Worm (Caenorhabditis elegans): Measurements from ENCODE around the gene pmpl-1.

The pmpl-1 gene

DNA sequence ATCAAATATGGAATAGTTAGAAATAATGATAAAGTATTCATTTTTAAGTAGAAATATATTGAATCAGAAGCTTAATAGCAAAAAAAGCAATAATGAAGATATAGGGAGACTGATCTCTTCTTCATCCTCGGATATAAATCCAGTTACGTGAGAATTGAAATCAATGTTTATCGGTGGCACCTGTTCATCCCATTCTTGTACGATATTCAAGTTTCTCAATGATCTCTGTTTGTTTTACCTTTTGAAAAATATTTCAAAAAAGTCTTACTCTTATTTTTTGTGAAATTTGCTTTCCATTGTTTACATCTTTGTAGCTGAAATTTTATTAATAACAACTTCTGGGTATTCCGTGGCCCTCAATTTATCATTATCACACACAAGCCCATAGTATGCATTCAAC lies 29.4 kb upstream of the pmpl-1 start, which contains the start of gene T14G12.12:
Gene T14G12.12, minus strand, starts transcription at position 101 of the 400 bp plus-strand sequence.
- TF ChIP-seq snpc-1.3 (tag; optimal IDR thresholded peaks at IDR 0.05; ENCODE audit: insufficient read depth), result no peak
- TF ChIP-seq ZK185.1 (tag; optimal IDR thresholded peaks at IDR 0.05; ENCODE audit: poor library complexity, severe bottlenecking), result no peak
- TF ChIP-seq nfya-1 (tag; optimal IDR thresholded peaks at IDR 0.05; ENCODE audit: borderline replicate concordance, insufficient read depth), result no peak
- no peak for TF ChIP-seq ceh-58 (GFP tag; IDR thresholded peaks at IDR 0.05)
- no peak for TF ChIP-seq lin-54 (GFP tag; optimal IDR thresholded peaks at IDR 0.05)
- no peak for TF ChIP-seq zim-3 (tag; optimal IDR thresholded peaks at IDR 0.05)
- no peak for TF ChIP-seq lin-35 (GFP tag; optimal IDR thresholded peaks at IDR 0.05)
- TF ChIP-seq mel-28 (tag; optimal IDR thresholded peaks at IDR 0.05; ENCODE audit: borderline replicate concordance), result no peak
- no peak for TF ChIP-seq snpc-4 (GFP tag; optimal IDR thresholded peaks at IDR 0.05)
- TF ChIP-seq snpc-4 (tag; optimal IDR thresholded peaks at IDR 0.05), result no peak
- TF ChIP-seq lir-1 (GFP tag; conservative IDR thresholded peaks at IDR 0.05), result no peak
- TF ChIP-seq die-1 (tag; optimal IDR thresholded peaks at IDR 0.05), result no peak
- TF ChIP-seq nhr-120 (GFP tag; IDR thresholded peaks at IDR 0.05), result no peak
- TF ChIP-seq ztf-22 (GFP tag; optimal IDR thresholded peaks at IDR 0.05), result no peak
- TF ChIP-seq ets-4 (GFP tag; optimal IDR thresholded peaks at IDR 0.05), result no peak
- no peak for TF ChIP-seq tbx-9 (tag; optimal IDR thresholded peaks at IDR 0.05; ENCODE audit: borderline replicate concordance)
- no peak for TF ChIP-seq aptf-2 (GFP tag; conservative IDR thresholded peaks at IDR 0.05)
- TF ChIP-seq Y56A3A.18 (GFP tag; IDR thresholded peaks at IDR 0.05), result no peak
- TF ChIP-seq madf-6 (GFP tag; IDR thresholded peaks at IDR 0.05), result no peak
- TF ChIP-seq zfh-2 (GFP tag; conservative IDR thresholded peaks at IDR 0.05), result no peak

ce11 chrX:3759345-3759744 lies 28.5 kb upstream of the pmpl-1 start, which contains the start of gene T14G12.6:
Gene T14G12.6, minus strand, starts transcription at chrX:3759445.
- TF ChIP-seq rec-8 (tag; optimal IDR thresholded peaks at IDR 0.05) (no peak), lir-1 (GFP tag; conservative IDR thresholded peaks at IDR 0.05) (no peak), T07F8.4 (tag; optimal IDR thresholded peaks at IDR 0.05) (no peak), snpc-1.1 (tag; optimal IDR thresholded peaks at IDR 0.05; ENCODE audit: insufficient read depth) (no peak), ceh-27 (GFP tag; optimal IDR thresholded peaks at IDR 0.05) (no peak), Y53G8AR.9 (GFP tag; conservative IDR thresholded peaks at IDR 0.05) (no peak), egrh-3 (GFP tag; IDR thresholded peaks at IDR 0.05) (no peak), ztf-18 (tag; optimal IDR thresholded peaks at IDR 0.05) (no peak), nhr-80 (tag; optimal IDR thresholded peaks at IDR 0.05) (no peak), lsy-27 (tag; optimal IDR thresholded peaks at IDR 0.05; ENCODE audit: borderline replicate concordance, insufficient read depth) (no peak)

- TF ChIP-seq akir-1 (GFP tag; optimal IDR thresholded peaks at IDR 0.05) (no peak), zfh-2 (GFP tag; conservative IDR thresholded peaks at IDR 0.05) (peak; percentile 37; the same call in 1 of the 2 replicates), pbrm-1 (GFP tag; IDR thresholded peaks at IDR 0.05) (no peak), nhr-179 (tag; optimal IDR thresholded peaks at IDR 0.05) (no peak), madf-3 (GFP tag; IDR thresholded peaks at IDR 0.05) (0 out of 2 replicates have a peak, but pooled peaks have one; percentile 44), F10E7.11 (tag; optimal IDR thresholded peaks at IDR 0.05) (no peak), Y56A3A.18 (GFP tag; IDR thresholded peaks at IDR 0.05) (no peak), tbp1 (GFP tag; optimal IDR thresholded peaks at IDR 0.05) (no peak), hrde-1 (tag; optimal IDR thresholded peaks at IDR 0.05; ENCODE audit: borderline replicate concordance) (no peak), F22D6.2 (tag; optimal IDR thresholded peaks at IDR 0.05) (no peak), F57A8.1 (GFP tag; optimal IDR thresholded peaks at IDR 0.05) (no peak), nhr-80 (tag; optimal IDR thresholded peaks at IDR 0.05) (no peak), nhr-90 (tag; optimal IDR thresholded peaks at IDR 0.05) (no peak), gei-17 (GFP tag; optimal IDR thresholded peaks at IDR 0.05) (no peak), F33H1.4 (GFP tag; IDR thresholded peaks at IDR 0.05) (no peak), egl-44 (GFP tag; IDR thresholded peaks at IDR 0.05) (peak; percentile 64; the same call in 1 of the 2 replicates), attf-6 (GFP tag; IDR thresholded peaks at IDR 0.05) (no peak), ekl-4 (GFP tag; IDR thresholded peaks at IDR 0.05) (0 out of 2 replicates have a peak, but pooled peaks have one; percentile 18), Y53G8AR.9 (GFP tag; conservative IDR thresholded peaks at IDR 0.05) (no peak), F57C9.4 (tag; optimal IDR thresholded peaks at IDR 0.05) (no peak)
These were observed 28.0 kb upstream of the pmpl-1 start for ce11 chrX:3759820-3760219.

Data from whole organism, young adult.